Worm (Caenorhabditis elegans) whole organism, early embryonic: ENCODE data around the gene T04C9.1.

Experiments used
- ceh-13 ChIP-seq: fragments of 200-800 bp; sonication (Bioruptor generic); optimal IDR thresholded peaks from 2 replicates; lab custom pipeline; 2018; ENCODE audit warnings: mild to moderate bottlenecking, missing genetic modification characterization, missing compliant biosample characterization
- ets-7 ChIP-seq: sonication (generic microtip); optimal IDR thresholded peaks from 2 replicates; lab custom pipeline; 2016; ENCODE audit warnings: missing genotype, missing genetic modification characterization, missing compliant biosample characterization
- hnd-1 ChIP-seq: sonication (generic microtip); optimal IDR thresholded peaks from 2 replicates; lab custom pipeline; 2016; ENCODE audit warnings: missing genetic modification characterization, missing compliant biosample characterization

ce11 chrIII:6028432-6028831 lies 35.4 kb downstream of the T04C9.1 start, which contains the start of gene tbx-7:
- TF ChIP-seq ets-7 (tag; lab: Kevin White, UChicago) (no peak), hnd-1 (no peak), ceh-13 (GFP tag; lab: Kevin White, UChicago) (no peak)
